Worm (Caenorhabditis elegans): Measurements from ENCODE around the gene srlf-28.

Gene srlf-28

DNA sequence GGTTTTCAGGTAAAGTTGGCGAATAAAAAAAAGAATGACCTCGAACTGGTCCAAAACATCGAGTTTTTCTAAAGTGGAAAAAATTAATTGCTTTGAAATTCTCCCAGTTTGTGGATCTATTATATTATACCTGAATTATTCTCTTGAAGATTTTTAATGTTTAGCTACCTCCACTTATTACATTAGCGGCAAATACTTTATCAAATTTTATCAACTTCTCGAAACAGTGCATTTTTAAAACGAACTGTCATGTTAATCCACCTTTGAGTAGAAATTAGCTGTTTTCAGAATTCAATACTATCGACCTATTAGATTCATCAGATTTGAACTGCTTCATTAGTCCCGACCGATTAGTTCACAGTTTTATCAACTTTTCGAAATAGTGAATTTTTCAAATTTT lies 25.6 kb downstream of the srlf-28 start:
- no peak for TF ChIP-seq ceh-22 (tag; optimal IDR thresholded peaks at IDR 0.05)
- no peak for TF ChIP-seq pat-9 (tag; optimal IDR thresholded peaks at IDR 0.05)
- TF ChIP-seq Y22D7AL.16 (tag; optimal IDR thresholded peaks at IDR 0.05) = no peak
- TF ChIP-seq pag-3 (tag; optimal IDR thresholded peaks at IDR 0.05; ENCODE audit: borderline replicate concordance) = no peak
- no peak for TF ChIP-seq elt-4 (tag; optimal IDR thresholded peaks at IDR 0.05)
- no peak for TF ChIP-seq ztf-16 (tag; optimal IDR thresholded peaks at IDR 0.05)
- TF ChIP-seq nhr-232 (tag; optimal IDR thresholded peaks at IDR 0.05) = no peak
- no peak for TF ChIP-seq C08G9.2 (tag; optimal IDR thresholded peaks at IDR 0.05)
- no peak for TF ChIP-seq hlh-30 (tag; optimal IDR thresholded peaks at IDR 0.05; ENCODE audit: insufficient read depth)
- no peak for TF ChIP-seq lim-6 (tag; optimal IDR thresholded peaks at IDR 0.05)
- no peak for TF ChIP-seq tbx-2 (tag; optimal IDR thresholded peaks at IDR 0.05)
- no peak for TF ChIP-seq tbx-7 (tag; optimal IDR thresholded peaks at IDR 0.05)
- no peak for TF ChIP-seq hlh-8 (tag; optimal IDR thresholded peaks at IDR 0.05)
- TF ChIP-seq npax-4 (tag; optimal IDR thresholded peaks at IDR 0.05) = no peak
- no peak for TF ChIP-seq unc-3 (GFP tag; conservative IDR thresholded peaks at IDR 0.05)
- TF ChIP-seq unc-3 (tag; optimal IDR thresholded peaks at IDR 0.05) = no peak

DNA sequence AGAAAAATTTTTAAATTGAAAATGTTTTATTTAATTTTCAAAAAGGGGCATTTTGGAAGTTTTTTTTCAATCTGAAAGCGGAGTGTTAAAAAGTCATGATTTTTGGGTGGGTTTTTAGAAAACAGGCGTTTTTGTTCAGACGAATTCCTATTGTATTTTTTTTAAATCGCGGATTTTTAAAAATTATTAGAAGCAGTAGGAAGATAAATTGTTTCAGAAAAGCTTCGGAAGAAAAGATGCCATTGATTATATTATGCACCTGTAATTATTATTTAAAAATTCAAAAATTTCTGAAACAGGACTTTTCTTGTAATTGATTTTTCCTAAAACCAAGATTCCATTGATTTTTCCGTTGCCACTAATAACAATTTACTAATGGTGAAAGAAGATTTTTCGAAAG lies 37.8 kb downstream of the srlf-28 start:
- no peak for TF ChIP-seq hlh-8 (tag; optimal IDR thresholded peaks at IDR 0.05)
- no peak for TF ChIP-seq lin-11 (tag; optimal IDR thresholded peaks at IDR 0.05)
- TF ChIP-seq ceh-2 (tag; optimal IDR thresholded peaks at IDR 0.05) = no peak
- TF ChIP-seq K02D7.2 (tag; optimal IDR thresholded peaks at IDR 0.05) = no peak
- TF ChIP-seq hlh-30 (tag; optimal IDR thresholded peaks at IDR 0.05; ENCODE audit: insufficient read depth) = no peak
- TF ChIP-seq ahr-1 (tag; optimal IDR thresholded peaks at IDR 0.05) = no peak
- TF ChIP-seq pax-1 (tag; optimal IDR thresholded peaks at IDR 0.05) = no peak
- no peak for TF ChIP-seq ceh-9 (tag; optimal IDR thresholded peaks at IDR 0.05)
- no peak for TF ChIP-seq pha-4 (tag; optimal IDR thresholded peaks at IDR 0.05)
- no peak for TF ChIP-seq hlh-13 (GFP tag; optimal IDR thresholded peaks at IDR 0.05)
- no peak for TF ChIP-seq sox-2 (GFP tag; IDR thresholded peaks at IDR 0.05)
- no peak for TF ChIP-seq madf-2 (tag; optimal IDR thresholded peaks at IDR 0.05)

DNA sequence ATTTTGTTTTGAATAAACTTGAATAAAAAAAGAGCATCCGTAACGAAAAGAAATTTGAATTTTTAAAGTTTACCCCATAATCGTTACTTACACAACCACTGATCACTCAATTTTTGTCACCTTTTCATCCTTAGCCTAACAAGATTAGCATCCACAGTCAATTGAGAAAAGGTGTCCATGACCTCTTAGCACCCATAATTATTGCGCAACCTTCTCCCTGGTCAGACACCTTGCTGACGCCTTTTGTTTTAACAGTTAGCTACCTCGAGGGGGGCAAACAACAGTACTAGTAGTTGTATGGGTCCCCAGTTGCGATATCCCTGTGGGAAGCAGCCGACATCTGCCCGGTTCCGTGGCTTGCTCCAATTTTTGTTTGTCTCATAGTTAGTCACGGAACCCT lies 46.6 kb downstream of the srlf-28 start:
- TF ChIP-seq ceh-24 (tag; optimal IDR thresholded peaks at IDR 0.05) (no peak), elt-4 (tag; optimal IDR thresholded peaks at IDR 0.05) (no peak), tbx-2 (tag; optimal IDR thresholded peaks at IDR 0.05) (no peak), hlh-8 (tag; optimal IDR thresholded peaks at IDR 0.05) (no peak), ceh-30 (tag; optimal IDR thresholded peaks at IDR 0.05) (no peak), ceh-18 (tag; optimal IDR thresholded peaks at IDR 0.05) (no peak), unc-55 (GFP tag; optimal IDR thresholded peaks at IDR 0.05) (no peak), sdc-2 (tag; optimal IDR thresholded peaks at IDR 0.05) (no peak), npax-4 (tag; optimal IDR thresholded peaks at IDR 0.05) (no peak), fkh-10 (GFP tag; optimal IDR thresholded peaks at IDR 0.05) (no peak)

DNA sequence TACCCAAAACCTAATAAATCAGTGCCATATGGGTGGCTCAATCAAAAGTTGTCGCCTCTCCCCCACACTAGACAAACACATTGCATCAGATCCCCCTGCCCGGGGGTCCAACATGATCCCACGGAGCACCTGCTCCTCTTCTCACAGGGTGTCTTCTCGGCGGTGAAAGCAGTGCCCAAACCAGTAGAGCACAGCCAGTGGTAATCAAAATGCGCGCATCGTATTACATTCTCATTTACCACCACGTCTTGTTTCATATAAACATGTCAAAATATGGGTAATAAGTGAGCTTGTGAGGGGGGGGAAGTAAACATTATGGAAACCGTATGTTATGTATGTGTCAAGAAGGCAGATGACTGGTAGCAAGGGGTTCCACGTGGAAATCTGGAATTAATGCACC lies 48.4 kb downstream of the srlf-28 start:
- no peak for TF ChIP-seq zip-5 (tag; optimal IDR thresholded peaks at IDR 0.05)
- peak; percentile 58 for TF ChIP-seq ceh-34 (tag; optimal IDR thresholded peaks at IDR 0.05)
- no peak for TF ChIP-seq che-1 (tag; optimal IDR thresholded peaks at IDR 0.05)
- TF ChIP-seq gmeb-2 (tag; optimal IDR thresholded peaks at IDR 0.05) = no peak
- TF ChIP-seq ceh-19 (GFP tag; optimal IDR thresholded peaks at IDR 0.05) = peak; percentile 11
- TF ChIP-seq fkh-10 (GFP tag; optimal IDR thresholded peaks at IDR 0.05) = no peak

Data from whole organism, late embryonic.